Worm (Caenorhabditis elegans) whole organism, L3 larva: Measurements from ENCODE around the gene seu-1.
A peak's percentile ranks its signal among the peaks of the same experiment; 100 is the strongest.

Experiments used
- R02D3.7 ChIP-seq: fragments of 150-350 bp; optimal IDR thresholded peaks from 2 replicates; lab custom pipeline; 2014; ENCODE audit warnings: missing biosample characterization, missing genetic modification characterization
- ZK546.5 ChIP-seq: sonication (generic microtip); optimal IDR thresholded peaks from 2 replicates; lab custom pipeline; 2017; ENCODE audit warnings: missing biosample characterization, missing genetic modification characterization
- aly-2 ChIP-seq: fragments of 150-350 bp; optimal IDR thresholded peaks from 2 replicates; lab custom pipeline; 2014; ENCODE audit warnings: missing biosample characterization, missing genetic modification characterization
- ama-1 ChIP-seq: fragments of 150-350 bp; optimal IDR thresholded peaks from 2 replicates; lab custom pipeline; 2018
- ceh-16 ChIP-seq: sonication (generic microtip); optimal IDR thresholded peaks from 2 replicates; lab custom pipeline; 2017; ENCODE audit warnings: missing biosample characterization, missing genetic modification characterization
- ceh-82 ChIP-seq: fragments of 150-350 bp; optimal IDR thresholded peaks from 2 replicates; lab custom pipeline; 2014; ENCODE audit warnings: missing biosample characterization, missing genetic modification characterization
- daf-12 ChIP-seq: fragments of 150-350 bp; optimal IDR thresholded peaks from 2 replicates; lab custom pipeline; 2014; ENCODE audit warnings: missing biosample characterization, missing genetic modification reagents, missing genetic modification characterization
- egl-5 ChIP-seq: fragments of 150-350 bp; optimal IDR thresholded peaks from 2 replicates; lab custom pipeline; 2017; ENCODE audit warnings: missing biosample characterization, missing genetic modification reagents, missing genetic modification characterization, inconsistent platforms
- fkh-10 ChIP-seq: sonication (generic microtip); optimal IDR thresholded peaks from 2 replicates; lab custom pipeline; 2017; ENCODE audit warnings: missing biosample characterization, missing genetic modification reagents, missing genetic modification characterization
- fkh-2 ChIP-seq: fragments of 150-350 bp; optimal IDR thresholded peaks from 2 replicates; lab custom pipeline; 2014; ENCODE audit warnings: missing biosample characterization, missing genetic modification reagents, missing genetic modification characterization
- fos-1 ChIP-seq: fragments of 150-350 bp; optimal IDR thresholded peaks from 2 replicates; lab custom pipeline; 2014; ENCODE audit warnings: missing biosample characterization, missing genetic modification characterization
- hmg-11 ChIP-seq: sonication (generic microtip); optimal IDR thresholded peaks from 2 replicates; lab custom pipeline; 2016; ENCODE audit warnings: missing genetic modification characterization, missing compliant biosample characterization
- jun-1 ChIP-seq: fragments of 150-350 bp; optimal IDR thresholded peaks from 2 replicates; lab custom pipeline; 2014; ENCODE audit warnings: missing biosample characterization, missing genetic modification reagents, missing genetic modification characterization
- lin-15B ChIP-seq: fragments of 150-350 bp; optimal IDR thresholded peaks from 2 replicates; lab custom pipeline; 2014; ENCODE audit warnings: missing biosample characterization, missing genetic modification characterization
- lin-39 ChIP-seq: fragments of 150-350 bp; optimal IDR thresholded peaks from 2 replicates; lab custom pipeline; 2018; ENCODE audit warnings: missing biosample characterization, missing genetic modification reagents, missing genetic modification characterization
- lsy-12 ChIP-seq: sonication (generic microtip); optimal IDR thresholded peaks from 2 replicates; lab custom pipeline; 2016; ENCODE audit warnings: mild to moderate bottlenecking, missing genetic modification characterization, missing compliant biosample characterization
- mdl-1 ChIP-seq: fragments of 150-350 bp; optimal IDR thresholded peaks from 2 replicates; lab custom pipeline; 2014; ENCODE audit warnings: missing biosample characterization, missing genetic modification characterization
- mml-1 ChIP-seq: fragments of 150-350 bp; sonication (generic microtip); optimal IDR thresholded peaks from 3 replicates; lab custom pipeline; 2014; ENCODE audit warnings: missing biosample characterization, missing genetic modification characterization
- nfya-1 ChIP-seq: sonication (generic microtip); optimal IDR thresholded peaks from 2 replicates; lab custom pipeline; 2017; ENCODE audit warnings: missing genetic modification characterization, mild to moderate bottlenecking, missing compliant biosample characterization, antibody characterized with exemption, moderate library complexity; ENCODE audit not compliant: insufficient read depth
- nhr-12 ChIP-seq: fragments of 150-350 bp; optimal IDR thresholded peaks from 2 replicates; lab custom pipeline; 2014; ENCODE audit warnings: missing biosample characterization, missing genetic modification characterization
- nhr-23 ChIP-seq: fragments of 150-350 bp; optimal IDR thresholded peaks from 2 replicates; lab custom pipeline; 2014; ENCODE audit warnings: missing biosample characterization, missing genetic modification reagents, missing genetic modification characterization
- nhr-237 ChIP-seq: fragments of 150-350 bp; optimal IDR thresholded peaks from 2 replicates; lab custom pipeline; 2014; ENCODE audit warnings: missing biosample characterization, missing genetic modification characterization
- nhr-28 ChIP-seq: fragments of 150-350 bp; optimal IDR thresholded peaks from 2 replicates; lab custom pipeline; 2014; ENCODE audit warnings: missing biosample characterization, missing genetic modification characterization
- nhr-43 ChIP-seq: sonication (generic microtip); optimal IDR thresholded peaks from 2 replicates; lab custom pipeline; 2016; ENCODE audit warnings: mild to moderate bottlenecking, missing genetic modification characterization, missing compliant biosample characterization; ENCODE audit not compliant: poor library complexity, severe bottlenecking
- nhr-67 ChIP-seq: fragments of 150-350 bp; optimal IDR thresholded peaks from 2 replicates; lab custom pipeline; 2014; ENCODE audit warnings: missing biosample characterization, missing genetic modification characterization
- nhr-76 ChIP-seq: fragments of 150-350 bp; sonication (generic microtip); optimal IDR thresholded peaks from 5 replicates; lab custom pipeline; 2014; ENCODE audit warnings: missing biosample characterization, missing genetic modification characterization
- pqm-1 ChIP-seq: fragments of 150-350 bp; optimal IDR thresholded peaks from 2 replicates; lab custom pipeline; 2017; ENCODE audit warnings: missing biosample characterization, missing genetic modification characterization, inconsistent platforms
- sea-2 ChIP-seq: fragments of 150-350 bp; sonication (generic microtip); optimal IDR thresholded peaks from 4 replicates; lab custom pipeline; 2014; ENCODE audit warnings: missing biosample characterization, missing genetic modification reagents, missing genetic modification characterization
- tbx-2 ChIP-seq: sonication (generic microtip); optimal IDR thresholded peaks from 2 replicates; lab custom pipeline; 2016; ENCODE audit warnings: mild to moderate bottlenecking, missing genetic modification characterization, missing compliant biosample characterization
- unc-39 ChIP-seq: sonication (generic microtip); optimal IDR thresholded peaks from 4 replicates; lab custom pipeline; 2017; ENCODE audit warnings: missing biosample characterization, missing genetic modification characterization
- unc-62 ChIP-seq: fragments of 150-350 bp; sonication (generic microtip); optimal IDR thresholded peaks from 4 replicates; lab custom pipeline; 2014; ENCODE audit warnings: missing biosample characterization, missing genetic modification reagents, missing genetic modification characterization
- zag-1 ChIP-seq: fragments of 150-350 bp; optimal IDR thresholded peaks from 2 replicates; lab custom pipeline; 2014; ENCODE audit warnings: missing biosample characterization, missing genetic modification characterization
- ztf-11 ChIP-seq: fragments of 150-350 bp; optimal IDR thresholded peaks from 2 replicates; lab custom pipeline; 2014; ENCODE audit warnings: missing biosample characterization, missing genetic modification characterization
- ztf-4 ChIP-seq: fragments of 150-350 bp; optimal IDR thresholded peaks from 2 replicates; lab custom pipeline; 2014; ENCODE audit warnings: missing biosample characterization, missing genetic modification characterization

The seu-1 gene

ce11 chrIV:6363604-6364003 is 34.2 kb downstream of the seu-1 start:
- TF ChIP-seq ztf-11 (tag; lab: Kevin White, UChicago) = no peak
- no peak for TF ChIP-seq sea-2 (GFP tag; lab: Kevin White, UChicago)
- no peak for TF ChIP-seq unc-62 (GFP tag; lab: Kevin White, UChicago)

- TF ChIP-seq unc-39 (tag; lab: Kevin White, UChicago) = no peak
- no peak for TF ChIP-seq nhr-12
- TF ChIP-seq jun-1 (tag; lab: Kevin White, UChicago) = no peak
- no peak for TF ChIP-seq nhr-43
- no peak for TF ChIP-seq nhr-23 (tag; lab: Kevin White, UChicago)
- TF ChIP-seq fkh-2 = no peak
- no peak for TF ChIP-seq sea-2 (GFP tag; lab: Kevin White, UChicago)
- TF ChIP-seq nhr-76 (tag; lab: Kevin White, UChicago) = no peak
- no peak for TF ChIP-seq pqm-1 (tag; lab: Kevin White, UChicago)
- TF ChIP-seq fos-1 (tag; lab: Kevin White, UChicago) = no peak
- no peak for TF ChIP-seq zag-1
- no peak for TF ChIP-seq ztf-11 (tag; lab: Kevin White, UChicago)
- no peak for TF ChIP-seq hmg-11 (tag; lab: Kevin White, UChicago)
- no peak for TF ChIP-seq mml-1
- no peak for TF ChIP-seq fkh-10
These were observed 35.6 kb downstream of the seu-1 start, which contains the start of gene Y73B6BL.270 for ce11 chrIV:6365045-6365444. TSS of gene Y73B6BL.270 (plus strand) at chrIV:6365345.

ce11 chrIV:6366032-6366431 is 36.6 kb downstream of the seu-1 start:
- TF ChIP-seq nhr-76 (tag; lab: Kevin White, UChicago) (no peak), nhr-67 (no peak), aly-2 (tag; lab: Kevin White, UChicago) (no peak), nhr-28 (tag; lab: Kevin White, UChicago) (no peak), nfya-1 (tag; lab: Kevin White, UChicago) (no peak), ZK546.5 (tag; lab: Kevin White, UChicago) (no peak), ama-1 (lab: Kevin White, UChicago) (no peak), zag-1 (no peak), nhr-237 (no peak), nhr-12 (no peak), ztf-11 (tag; lab: Kevin White, UChicago) (no peak), pqm-1 (tag; lab: Kevin White, UChicago) (no peak), unc-39 (tag; lab: Kevin White, UChicago) (no peak), fkh-10 (no peak), ceh-16 (tag; lab: Kevin White, UChicago) (no peak), mdl-1 (no peak), egl-5 (tag; lab: Kevin White, UChicago) (no peak), ztf-4 (no peak), tbx-2 (tag; lab: Kevin White, UChicago) (no peak)

- TF ChIP-seq egl-5 (tag; lab: Kevin White, UChicago) = no peak
- peak; percentile 14 for TF ChIP-seq nhr-23 (tag; lab: Kevin White, UChicago)
These were observed 40.0 kb downstream of the seu-1 start for ce11 chrIV:6369489-6369888.

- no peak for TF ChIP-seq fkh-2
- TF ChIP-seq hmg-11 (tag; lab: Kevin White, UChicago) = no peak
- TF ChIP-seq ZK546.5 (tag; lab: Kevin White, UChicago) = no peak
- TF ChIP-seq lin-15B (tag; lab: Kevin White, UChicago) = no peak
- TF ChIP-seq fos-1 (tag; lab: Kevin White, UChicago) = no peak
- no peak for TF ChIP-seq R02D3.7
- no peak for TF ChIP-seq unc-39 (tag; lab: Kevin White, UChicago)
- no peak for TF ChIP-seq lsy-12 (tag; lab: Kevin White, UChicago)
- TF ChIP-seq nhr-43 = no peak
- TF ChIP-seq lin-39 (tag; lab: Kevin White, UChicago) = no peak
- no peak for TF ChIP-seq nhr-67
- no peak for TF ChIP-seq ceh-82
- TF ChIP-seq daf-12 (tag; lab: Kevin White, UChicago) = no peak
These were observed 42.8 kb downstream of the seu-1 start for ce11 chrIV:6372267-6372666.
